Worm (Caenorhabditis elegans) whole organism, L3 larva: ENCODE data around the gene T07F8.1.

Experiments used
- elt-3 ChIP-seq, 3 experiments: fragments of 150-350 bp in 1 of 3; sonication (generic microtip) in 2 of 3; optimal IDR thresholded peaks; 2 replicates in 2 of 3; 4 replicates in 1 of 3; lab custom pipeline; 2014 to 2017; ENCODE audit warnings: missing biosample characterization in 3 of 3, missing genetic modification characterization in 3 of 3
- nhr-25 ChIP-seq: sonication (generic microtip); optimal IDR thresholded peaks from 2 replicates; lab custom pipeline; 2017; ENCODE audit warnings: missing biosample characterization, missing genetic modification characterization

DNA sequence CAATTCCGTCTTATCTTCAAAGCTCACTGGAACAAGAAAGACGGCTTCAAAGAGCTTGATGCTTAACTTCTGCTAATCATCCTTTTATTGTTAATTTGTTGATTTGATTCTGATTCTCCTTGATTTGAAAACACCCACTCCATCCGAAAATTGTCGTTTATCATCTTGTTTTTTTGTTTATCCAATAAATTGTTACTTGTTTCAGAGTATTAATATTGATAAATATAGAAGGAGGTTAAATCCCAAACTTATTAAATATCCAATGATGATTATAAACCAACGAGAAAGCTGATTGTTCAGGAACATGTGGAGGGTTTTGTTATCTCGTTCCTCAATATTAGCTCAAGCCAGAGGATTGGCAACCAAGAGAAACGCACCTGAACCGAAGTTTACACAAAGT lies 35.4 kb upstream of the T07F8.1 start, which contains the start of gene F10E7.6:
- no peak for TF ChIP-seq elt-3 (tag; optimal IDR thresholded peaks at IDR 0.05; lab: Kevin White, UChicago)
- TF ChIP-seq nhr-25 (tag; lab: Kevin White, UChicago) = no peak
